Worm (Caenorhabditis elegans): ENCODE data around the gene B0244.16.

DNA sequence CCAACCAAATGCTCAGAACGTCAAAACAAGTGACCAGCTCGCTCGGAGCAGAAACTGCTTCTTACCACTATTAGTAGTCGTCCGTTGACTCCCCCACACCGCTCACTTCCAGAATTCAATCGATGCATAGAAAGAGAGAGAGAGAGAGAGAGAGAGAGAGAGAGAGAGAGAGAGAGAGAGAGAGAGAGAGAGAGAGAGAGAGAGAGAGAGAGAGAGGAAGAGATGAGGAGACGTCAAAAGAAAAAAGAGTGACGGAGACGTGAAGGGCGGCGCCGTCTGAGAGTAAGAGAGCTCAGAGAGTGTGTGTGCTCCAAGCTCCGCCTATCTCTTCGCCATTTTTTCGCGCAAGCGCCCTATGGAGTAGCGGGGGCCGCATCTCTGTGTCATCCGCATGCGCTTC, 14.4 kb downstream of the B0244.16 start, which contains the start of gene ida-1:
- TF ChIP-seq zag-1 (tag; optimal IDR thresholded peaks at IDR 0.05) (peak; percentile 47), mab-5 (tag; optimal IDR thresholded peaks at IDR 0.05) (peak; percentile 8), mdl-1 (tag; optimal IDR thresholded peaks at IDR 0.05) (no peak), elt-3 (tag; optimal IDR thresholded peaks at IDR 0.05) (no peak), nhr-11 (tag; optimal IDR thresholded peaks at IDR 0.05) (no peak), snpc-4 (tag; optimal IDR thresholded peaks at IDR 0.05) (no peak)

All from whole organism, L2 larva.